Worm (Caenorhabditis elegans) whole organism, young adult: Measurements from ENCODE around the gene tbc-17.

Source experiments
- B0336.3 ChIP-seq: fragments of 200-800 bp; sonication (Bioruptor generic); IDR thresholded peaks from 2 replicates; pipeline ENCODE4 v1.3.6; 2022; ENCODE audit warnings: missing genetic modification characterization, missing compliant biosample characterization
- C06A6.2 ChIP-seq: fragments of 200-800 bp; sonication (Bioruptor generic); conservative IDR thresholded peaks from 2 replicates; pipeline ENCODE4 v1.3.6; 2022; ENCODE audit warnings: missing genetic modification characterization, missing compliant biosample characterization
- C17E4.6 ChIP-seq: fragments of 200-800 bp; sonication (Bioruptor generic); IDR thresholded peaks from 2 replicates; pipeline ENCODE4 v1.3.6; 2022; ENCODE audit warnings: missing genetic modification reagents, missing genetic modification characterization, missing compliant biosample characterization
- F37B4.10 ChIP-seq: fragments of 200-800 bp; sonication (Bioruptor generic); IDR thresholded peaks from 2 replicates; pipeline ENCODE4 v1.3.6; 2022; ENCODE audit warnings: missing genetic modification characterization, missing compliant biosample characterization
- F57C9.4 ChIP-seq: sonication (generic microtip); optimal IDR thresholded peaks from 2 replicates; lab custom pipeline; 2017; ENCODE audit warnings: mild to moderate bottlenecking, missing genetic modification characterization, missing compliant biosample characterization
- K11D2.4 ChIP-seq: fragments of 200-800 bp; sonication (Bioruptor generic); IDR thresholded peaks from 2 replicates; pipeline ENCODE4 v1.3.6; 2022; ENCODE audit warnings: missing genetic modification reagents, missing genetic modification characterization, missing compliant biosample characterization
- K12H6.12 ChIP-seq: fragments of 200-800 bp; sonication (Bioruptor generic); optimal IDR thresholded peaks from 2 replicates; lab custom pipeline; 2018; ENCODE audit warnings: mild to moderate bottlenecking, missing genetic modification characterization, missing compliant biosample characterization
- Y53F4B.3 ChIP-seq: fragments of 200-800 bp; sonication (Bioruptor generic); IDR thresholded peaks from 2 replicates; pipeline ENCODE4 v1.3.6; 2022; ENCODE audit warnings: missing genetic modification reagents, missing genetic modification characterization, missing compliant biosample characterization
- Y56A3A.18 ChIP-seq: fragments of 200-800 bp; sonication (Bioruptor generic); IDR thresholded peaks from 2 replicates; pipeline ENCODE4 v1.3.6; 2022; ENCODE audit warnings: missing genetic modification reagents, missing genetic modification characterization, missing compliant biosample characterization
- Y79H2A.3 ChIP-seq: fragments of 200-800 bp; sonication (Bioruptor generic); conservative IDR thresholded peaks from 2 replicates; pipeline ENCODE4 v1.3.6; 2022; ENCODE audit warnings: missing genetic modification reagents, missing genetic modification characterization, missing compliant biosample characterization
- ZK185.1 ChIP-seq: sonication (generic microtip); optimal IDR thresholded peaks from 2 replicates; lab custom pipeline; 2016; ENCODE audit warnings: mild to moderate bottlenecking, missing genetic modification characterization, missing compliant biosample characterization; ENCODE audit not compliant: poor library complexity, severe bottlenecking
- athp-1 ChIP-seq: sonication (generic microtip); optimal IDR thresholded peaks from 2 replicates; lab custom pipeline; 2017; ENCODE audit warnings: mild to moderate bottlenecking, missing genetic modification characterization, missing compliant biosample characterization
- bed-1 ChIP-seq: fragments of 200-800 bp; sonication (Bioruptor generic); IDR thresholded peaks from 2 replicates; pipeline ENCODE4 v1.3.6; 2022; ENCODE audit warnings: missing genetic modification reagents, missing genetic modification characterization, missing compliant biosample characterization
- cebp-1 ChIP-seq, 2 experiments: fragments of 200-800 bp in 1 of 2; sonication (Bioruptor generic) in 1 of 2; sonication (generic microtip) in 1 of 2; IDR thresholded peaks in 1 of 2; optimal IDR thresholded peaks in 1 of 2; 2 replicates each; pipeline versions ENCODE4 v1.3.6 to Lab custom; 2017 to 2022; ENCODE audit warnings: missing compliant biosample characterization in 2 of 2, missing genetic modification characterization in 2 of 2, mild to moderate bottlenecking in 1 of 2, missing genetic modification reagents in 1 of 2, moderate library complexity in 1 of 2
- cebp-2 ChIP-seq: fragments of 200-800 bp; sonication (Bioruptor generic); IDR thresholded peaks from 2 replicates; pipeline ENCODE4 v1.3.6; 2022; ENCODE audit warnings: missing genetic modification characterization, missing compliant biosample characterization
- ceh-27 ChIP-seq: fragments of 200-800 bp; sonication (Bioruptor generic); optimal IDR thresholded peaks from 2 replicates; lab custom pipeline; 2018; ENCODE audit warnings: mild to moderate bottlenecking, missing genetic modification characterization, moderate library complexity, missing compliant biosample characterization
- ceh-79 ChIP-seq: sonication (generic microtip); optimal IDR thresholded peaks from 2 replicates; lab custom pipeline; 2017; ENCODE audit warnings: mild to moderate bottlenecking, missing genetic modification characterization, missing compliant biosample characterization
- ceh-91 ChIP-seq: fragments of 200-800 bp; sonication (Bioruptor generic); IDR thresholded peaks from 2 replicates; pipeline ENCODE4 v1.3.6; 2022; ENCODE audit warnings: missing genetic modification reagents, missing genetic modification characterization, missing compliant biosample characterization
- efl-1 ChIP-seq: fragments of 150-350 bp; optimal IDR thresholded peaks from 2 replicates; lab custom pipeline; 2014; ENCODE audit warnings: missing biosample characterization, missing genetic modification reagents, missing genetic modification characterization
- egl-18 ChIP-seq: fragments of 200-800 bp; sonication (Bioruptor generic); IDR thresholded peaks from 2 replicates; pipeline ENCODE4 v1.3.6; 2022; ENCODE audit warnings: missing genetic modification reagents, missing genetic modification characterization, missing compliant biosample characterization
- hlh-12 ChIP-seq: sonication (generic microtip); optimal IDR thresholded peaks from 2 replicates; lab custom pipeline; 2016; ENCODE audit warnings: missing genetic modification characterization, missing compliant biosample characterization
- hmg-20 ChIP-seq: fragments of 200-800 bp; sonication (Bioruptor generic); IDR thresholded peaks from 2 replicates; pipeline ENCODE4 v1.3.6; 2022; ENCODE audit warnings: missing genetic modification reagents, missing genetic modification characterization, missing compliant biosample characterization
- lag-1 ChIP-seq: fragments of 200-800 bp; sonication (Bioruptor generic); IDR thresholded peaks from 2 replicates; pipeline ENCODE4 v1.3.6; 2022; ENCODE audit warnings: missing genetic modification reagents, missing genetic modification characterization, missing compliant biosample characterization
- lin-26 ChIP-seq: fragments of 200-800 bp; sonication (Bioruptor generic); IDR thresholded peaks from 2 replicates; pipeline ENCODE4 v1.3.6; 2022; ENCODE audit warnings: missing genetic modification reagents, missing genetic modification characterization, missing compliant biosample characterization
- madf-3 ChIP-seq: fragments of 200-800 bp; sonication (Bioruptor generic); IDR thresholded peaks from 2 replicates; pipeline ENCODE4 v1.3.6; 2022; ENCODE audit warnings: missing genetic modification reagents, missing genetic modification characterization, missing compliant biosample characterization
- mcd-1 ChIP-seq: fragments of 200-800 bp; sonication (Bioruptor generic); IDR thresholded peaks from 2 replicates; pipeline ENCODE4 v1.3.6; 2022; ENCODE audit warnings: missing genetic modification reagents, missing genetic modification characterization, missing compliant biosample characterization
- mel-28 ChIP-seq: sonication (generic microtip); optimal IDR thresholded peaks from 2 replicates; lab custom pipeline; 2016; ENCODE audit warnings: borderline replicate concordance, mild to moderate bottlenecking, missing genetic modification characterization, missing compliant biosample characterization
- nhr-179 ChIP-seq: sonication (generic microtip); optimal IDR thresholded peaks from 2 replicates; lab custom pipeline; 2016; ENCODE audit warnings: mild to moderate bottlenecking, missing genetic modification characterization, missing compliant biosample characterization
- nhr-80 ChIP-seq: sonication (generic microtip); optimal IDR thresholded peaks from 2 replicates; lab custom pipeline; 2016; ENCODE audit warnings: missing genetic modification characterization, missing compliant biosample characterization
- nhr-90 ChIP-seq: sonication (generic microtip); optimal IDR thresholded peaks from 2 replicates; lab custom pipeline; 2016; ENCODE audit warnings: missing genotype, mild to moderate bottlenecking, missing genetic modification characterization, missing compliant biosample characterization
- rec-8 ChIP-seq, 2 experiments: sonication (generic microtip); optimal IDR thresholded peaks; 2 replicates each; lab custom pipeline; 2016; ENCODE audit warnings: mild to moderate bottlenecking in 2 of 2, missing genetic modification characterization in 2 of 2, missing genetic modification reagents in 2 of 2, missing genotype in 2 of 2, missing biosample characterization in 1 of 2, missing compliant biosample characterization in 1 of 2, moderate library complexity in 1 of 2
- snpc-1.1 ChIP-seq: sonication (generic microtip); optimal IDR thresholded peaks from 2 replicates; lab custom pipeline; 2017; ENCODE audit warnings: missing genetic modification characterization, mild to moderate bottlenecking, missing compliant biosample characterization, antibody characterized with exemption, moderate library complexity, missing genotype, missing genetic modification reagents; ENCODE audit not compliant: insufficient read depth
- snpc-1.3 ChIP-seq: sonication (generic microtip); optimal IDR thresholded peaks from 2 replicates; lab custom pipeline; 2017; ENCODE audit warnings: missing genetic modification characterization, mild to moderate bottlenecking, missing compliant biosample characterization, antibody characterized with exemption, moderate library complexity, missing genotype, missing genetic modification reagents; ENCODE audit not compliant: insufficient read depth
- snpc-4 ChIP-seq, 5 experiments: fragments of 150-350 bp in 1 of 5; sonication (generic microtip) in 4 of 5; optimal IDR thresholded peaks; 2 replicates each; lab custom pipeline; 2014 to 2018; ENCODE audit warnings: missing genetic modification characterization in 5 of 5, missing biosample characterization in 3 of 5, antibody characterized with exemption in 2 of 5, mild to moderate bottlenecking in 2 of 5, missing compliant biosample characterization in 2 of 5, missing genotype in 2 of 5, moderate library complexity in 2 of 5, missing genetic modification reagents in 1 of 5
- sptf-2 ChIP-seq: fragments of 200-800 bp; sonication (Bioruptor generic); optimal IDR thresholded peaks from 2 replicates; lab custom pipeline; 2018; ENCODE audit warnings: mild to moderate bottlenecking, missing genetic modification characterization, missing compliant biosample characterization
- tbp1 ChIP-seq: fragments of 200-800 bp; sonication (Bioruptor generic); optimal IDR thresholded peaks from 2 replicates; lab custom pipeline; 2018; ENCODE audit warnings: mild to moderate bottlenecking, missing genetic modification characterization, missing compliant biosample characterization
- unc-130 ChIP-seq: sonication (generic microtip); optimal IDR thresholded peaks from 2 replicates; lab custom pipeline; 2016; ENCODE audit warnings: missing genetic modification reagents, missing genetic modification characterization, missing compliant biosample characterization
- zfh-2 ChIP-seq: fragments of 200-800 bp; sonication (Bioruptor generic); conservative IDR thresholded peaks from 2 replicates; pipeline ENCODE4 v1.3.6; 2022; ENCODE audit warnings: missing genetic modification reagents, missing genetic modification characterization, missing compliant biosample characterization
- zim-3 ChIP-seq: sonication (generic microtip); optimal IDR thresholded peaks from 2 replicates; lab custom pipeline; 2017; ENCODE audit warnings: mild to moderate bottlenecking, missing genetic modification characterization, moderate library complexity, missing compliant biosample characterization
- ztf-18 ChIP-seq: sonication (generic microtip); optimal IDR thresholded peaks from 2 replicates; lab custom pipeline; 2016; ENCODE audit warnings: missing genotype, mild to moderate bottlenecking, missing genetic modification characterization, missing compliant biosample characterization

The tbc-17 gene

DNA sequence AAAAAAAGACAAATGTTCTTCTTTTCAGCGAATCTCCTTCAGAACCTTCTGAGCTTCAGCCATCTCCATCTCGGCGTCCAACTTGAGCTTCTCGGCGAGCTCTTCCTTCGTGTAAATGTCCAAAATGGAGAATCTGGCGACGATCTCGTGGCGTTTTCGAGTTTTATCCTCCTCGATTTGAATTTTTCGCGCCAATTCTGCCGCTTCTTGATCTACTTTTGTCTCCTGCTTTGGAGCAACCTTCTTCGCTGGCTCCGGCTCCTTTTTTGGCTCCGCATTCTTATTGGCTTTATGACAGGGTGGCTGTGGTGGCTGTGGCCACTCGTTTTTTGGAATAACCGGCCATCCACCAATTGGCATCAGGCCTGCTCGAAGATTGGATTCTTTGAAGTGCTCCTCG lies 20.9 kb upstream of the tbc-17 start:
- 0 out of 2 replicates have a peak, but pooled peaks have one; percentile 44 for TF ChIP-seq cebp-2 (GFP tag; lab: Robert Waterston, UW)
- no peak for TF ChIP-seq ZK185.1 (tag; lab: Kevin White, UChicago)
- TF ChIP-seq sptf-2 = no peak
- peak; percentile 38; the same call in 1 of the 2 replicates for TF ChIP-seq zfh-2

ce11 chrII:12677710-12677974 lies 16.6 kb upstream of the tbc-17 start, which contains the start of gene Y38E10A.22:
Gene Y38E10A.22 (minus strand): TSS chrII:12677810.
- TF ChIP-seq nhr-80 (no peak), snpc-4 (GFP tag; optimal IDR thresholded peaks at IDR 0.05; lab: Kevin White, UChicago) (no peak), snpc-4 (tag; optimal IDR thresholded peaks at IDR 0.05; lab: Kevin White, UChicago) (no peak), F57C9.4 (tag; lab: Kevin White, UChicago) (no peak), ceh-79 (tag; lab: Kevin White, UChicago) (no peak), ztf-18 (tag; lab: Kevin White, UChicago) (no peak), Y53F4B.3 (GFP tag; lab: Robert Waterston, UW) (no peak)
- TF ChIP-seq, all 124 proteins: peak for 0

- TF ChIP-seq madf-3 (GFP tag; lab: Robert Waterston, UW) = no peak
- no peak for TF ChIP-seq snpc-4 (GFP tag; optimal IDR thresholded peaks at IDR 0.05; lab: Kevin White, UChicago)
- peak in 3 of 4 experiments; percentile 39 to 63 (median 54) for TF ChIP-seq snpc-4 (tag; optimal IDR thresholded peaks at IDR 0.05; lab: Kevin White, UChicago)
- TF ChIP-seq mcd-1 (GFP tag; lab: Robert Waterston, UW) = peak; percentile 97
- TF ChIP-seq ztf-18 (tag; lab: Kevin White, UChicago) = peak; percentile 66
- no peak for TF ChIP-seq Y79H2A.3 (GFP tag; lab: Robert Waterston, UW)
- peak; percentile 86 for TF ChIP-seq unc-130 (GFP tag; lab: Kevin White, UChicago)
- peak; percentile 76 for TF ChIP-seq nhr-90 (tag; lab: Kevin White, UChicago)
- TF ChIP-seq hmg-20 = no peak
- TF ChIP-seq tbp1 (GFP tag; lab: Kevin White, UChicago) = peak; percentile 92
- TF ChIP-seq snpc-1.1 = peak; percentile 21
- no peak for TF ChIP-seq C06A6.2 (GFP tag; lab: Robert Waterston, UW)
- TF ChIP-seq nhr-179 = no peak
- peak; percentile 10 for TF ChIP-seq zim-3 (tag; lab: Kevin White, UChicago)
- TF ChIP-seq efl-1 (GFP tag; lab: Kevin White, UChicago) = peak; percentile 39
- peak; percentile 3 for TF ChIP-seq nhr-80
- peak; percentile 72 for TF ChIP-seq K12H6.12 (tag; lab: Kevin White, UChicago)
- peak; percentile 92 for TF ChIP-seq lin-26
- peak; percentile 82 for TF ChIP-seq athp-1 (tag; lab: Kevin White, UChicago)
- peak; percentile 52; the same call in 1 of the 2 replicates for TF ChIP-seq C17E4.6
- peak; percentile 82 to 85 for TF ChIP-seq rec-8 (tag; optimal IDR thresholded peaks at IDR 0.05; lab: Kevin White, UChicago)
- TF ChIP-seq bed-1 = no peak
- TF ChIP-seq mel-28 (tag; lab: Kevin White, UChicago) = no peak
- TF ChIP-seq cebp-1 (GFP tag; IDR thresholded peaks at IDR 0.05; lab: Robert Waterston, UW) = no peak
- TF ChIP-seq cebp-1 (tag; optimal IDR thresholded peaks at IDR 0.05; lab: Kevin White, UChicago) = peak; percentile 54
- no peak for TF ChIP-seq egl-18
- 0 out of 2 replicates have a peak, but pooled peaks have one; percentile 25 for TF ChIP-seq F37B4.10 (GFP tag; lab: Robert Waterston, UW)
- TF ChIP-seq B0336.3 (GFP tag; lab: Robert Waterston, UW) = peak; percentile 76
- TF ChIP-seq ceh-91 (GFP tag; lab: Robert Waterston, UW) = peak; percentile 56; the same call in 1 of the 2 replicates
- peak; percentile 74 for TF ChIP-seq Y56A3A.18 (GFP tag; lab: Robert Waterston, UW)
- TF ChIP-seq ceh-27 (GFP tag; lab: Kevin White, UChicago) = peak; percentile 91
- TF ChIP-seq K11D2.4 (GFP tag; lab: Robert Waterston, UW) = peak; percentile 53
- no peak for TF ChIP-seq lag-1 (GFP tag; lab: Robert Waterston, UW)
- no peak for TF ChIP-seq hlh-12 (tag; lab: Kevin White, UChicago)
- TF ChIP-seq snpc-1.3 (tag; lab: Kevin White, UChicago) = peak; percentile 79
Measured at ce11 chrII:12677975-12678866, 16.0 kb upstream of the tbc-17 start.
